Worm (Caenorhabditis elegans) whole organism, L2 larva: ENCODE measurements around the gene D1079.1.
A peak's percentile ranks its signal among the peaks of the same experiment; 100 is the strongest.

ENCODE experiments used
- C34F6.9 ChIP-seq: fragments of 150-350 bp; optimal IDR thresholded peaks from 2 replicates; lab custom pipeline; 2014; ENCODE audit warnings: missing biosample characterization, missing genetic modification characterization
- F13H6.1 ChIP-seq: sonication (generic microtip); optimal IDR thresholded peaks from 2 replicates; lab custom pipeline; 2016; ENCODE audit warnings: missing genetic modification characterization, missing compliant biosample characterization
- R02D3.7 ChIP-seq: fragments of 150-350 bp; optimal IDR thresholded peaks from 2 replicates; lab custom pipeline; 2014; ENCODE audit warnings: missing biosample characterization, missing genetic modification characterization
- Y55F3AM.14 ChIP-seq: fragments of 200-800 bp; sonication (Bioruptor generic); optimal IDR thresholded peaks from 2 replicates; lab custom pipeline; 2018; ENCODE audit warnings: mild to moderate bottlenecking, missing genetic modification characterization, missing compliant biosample characterization
- ZK546.5 ChIP-seq: sonication (generic microtip); optimal IDR thresholded peaks from 2 replicates; lab custom pipeline; 2017; ENCODE audit warnings: missing biosample characterization, missing genetic modification characterization
- alr-1 ChIP-seq: fragments of 150-350 bp; optimal IDR thresholded peaks from 2 replicates; lab custom pipeline; 2014; ENCODE audit warnings: missing biosample characterization, missing genetic modification characterization
- aly-2 ChIP-seq: fragments of 150-350 bp; optimal IDR thresholded peaks from 2 replicates; lab custom pipeline; 2014; ENCODE audit warnings: missing biosample characterization, missing genetic modification characterization
- ama-1 ChIP-seq: fragments of 150-350 bp; optimal IDR thresholded peaks from 2 replicates; lab custom pipeline; 2018; ENCODE audit warnings: inconsistent platforms
- blmp-1 ChIP-seq: sonication (generic microtip); optimal IDR thresholded peaks from 2 replicates; lab custom pipeline; 2017; ENCODE audit warnings: missing genetic modification characterization, mild to moderate bottlenecking, missing compliant biosample characterization, antibody characterized with exemption, moderate library complexity; ENCODE audit not compliant: insufficient read depth
- ceh-16 ChIP-seq: fragments of 150-350 bp; optimal IDR thresholded peaks from 2 replicates; lab custom pipeline; 2014; ENCODE audit warnings: missing biosample characterization, missing genetic modification characterization
- ceh-82 ChIP-seq: fragments of 150-350 bp; optimal IDR thresholded peaks from 2 replicates; lab custom pipeline; 2014; ENCODE audit warnings: missing biosample characterization, missing genetic modification characterization
- crh-2 ChIP-seq: sonication (generic microtip); optimal IDR thresholded peaks from 2 replicates; lab custom pipeline; 2017; ENCODE audit warnings: missing biosample characterization, missing genetic modification characterization
- egl-27 ChIP-seq: sonication (generic microtip); optimal IDR thresholded peaks from 3 replicates; lab custom pipeline; 2017; ENCODE audit warnings: missing biosample characterization, missing genetic modification reagents, missing genetic modification characterization
- elt-1 ChIP-seq: fragments of 150-350 bp; optimal IDR thresholded peaks from 2 replicates; lab custom pipeline; 2014; ENCODE audit warnings: missing biosample characterization, missing genetic modification characterization
- elt-3 ChIP-seq: sonication (generic microtip); optimal IDR thresholded peaks from 2 replicates; lab custom pipeline; 2017; ENCODE audit warnings: missing biosample characterization, missing genetic modification characterization
- fos-1 ChIP-seq: fragments of 150-350 bp; optimal IDR thresholded peaks from 2 replicates; lab custom pipeline; 2014; ENCODE audit warnings: missing biosample characterization, missing genetic modification characterization
- gmeb-1 ChIP-seq: fragments of 150-350 bp; optimal IDR thresholded peaks from 2 replicates; lab custom pipeline; 2014; ENCODE audit warnings: missing biosample characterization, missing genetic modification characterization
- lin-11 ChIP-seq: fragments of 150-350 bp; sonication (generic microtip); optimal IDR thresholded peaks from 2 replicates; lab custom pipeline; 2014; ENCODE audit warnings: missing biosample characterization, missing genetic modification characterization, inconsistent platforms, mixed read lengths
- lin-13 ChIP-seq: fragments of 150-350 bp; optimal IDR thresholded peaks from 2 replicates; lab custom pipeline; 2014; ENCODE audit warnings: missing biosample characterization, missing genetic modification reagents, missing genetic modification characterization
- lin-39 ChIP-seq: fragments of 150-350 bp; optimal IDR thresholded peaks from 2 replicates; lab custom pipeline; 2014; ENCODE audit warnings: missing biosample characterization, missing genetic modification reagents, missing genetic modification characterization
- lsy-2 ChIP-seq, 2 experiments: fragments of 150-350 bp in 1 of 2; sonication (generic microtip) in 1 of 2; optimal IDR thresholded peaks; 2 replicates each; lab custom pipeline; 2014 to 2017; ENCODE audit warnings: missing biosample characterization in 2 of 2, missing genetic modification characterization in 2 of 2
- mab-5 ChIP-seq: fragments of 150-350 bp; optimal IDR thresholded peaks from 2 replicates; lab custom pipeline; 2014; ENCODE audit warnings: missing biosample characterization, missing genetic modification characterization
- mbf-1 ChIP-seq: sonication (generic microtip); optimal IDR thresholded peaks from 2 replicates; lab custom pipeline; 2017; ENCODE audit warnings: missing biosample characterization, missing genetic modification characterization
- mdl-1 ChIP-seq, 2 experiments: fragments of 150-350 bp in 1 of 2; sonication (generic microtip) in 1 of 2; optimal IDR thresholded peaks; 2 replicates each; lab custom pipeline; 2017; ENCODE audit warnings: missing biosample characterization in 2 of 2, missing genetic modification characterization in 2 of 2
- nhr-10 ChIP-seq: sonication (generic microtip); optimal IDR thresholded peaks from 2 replicates; lab custom pipeline; 2017; ENCODE audit warnings: missing biosample characterization, missing genetic modification characterization
- nhr-11 ChIP-seq: fragments of 150-350 bp; optimal IDR thresholded peaks from 2 replicates; lab custom pipeline; 2014; ENCODE audit warnings: missing biosample characterization, missing genetic modification characterization
- nhr-12 ChIP-seq: fragments of 150-350 bp; optimal IDR thresholded peaks from 2 replicates; lab custom pipeline; 2014; ENCODE audit warnings: missing biosample characterization, missing genetic modification characterization
- nhr-129 ChIP-seq: fragments of 150-350 bp; optimal IDR thresholded peaks from 2 replicates; lab custom pipeline; 2014; ENCODE audit warnings: missing biosample characterization, missing genetic modification characterization
- nhr-21 ChIP-seq: fragments of 150-350 bp; optimal IDR thresholded peaks from 2 replicates; lab custom pipeline; 2014; ENCODE audit warnings: missing biosample characterization, missing genetic modification characterization
- nhr-23 ChIP-seq: fragments of 150-350 bp; optimal IDR thresholded peaks from 2 replicates; lab custom pipeline; 2014; ENCODE audit warnings: missing biosample characterization, missing genetic modification reagents, missing genetic modification characterization
- nhr-237 ChIP-seq: fragments of 150-350 bp; optimal IDR thresholded peaks from 2 replicates; lab custom pipeline; 2014; ENCODE audit warnings: missing biosample characterization, missing genetic modification characterization
- nhr-25 ChIP-seq: fragments of 150-350 bp; sonication (generic microtip); optimal IDR thresholded peaks from 3 replicates; lab custom pipeline; 2014; ENCODE audit warnings: missing biosample characterization, missing genetic modification characterization
- nhr-6 ChIP-seq: fragments of 150-350 bp; optimal IDR thresholded peaks from 2 replicates; lab custom pipeline; 2014; ENCODE audit warnings: missing biosample characterization, missing genetic modification characterization
- nhr-77 ChIP-seq: fragments of 150-350 bp; optimal IDR thresholded peaks from 2 replicates; lab custom pipeline; 2014; ENCODE audit warnings: missing biosample characterization, missing genetic modification characterization
- peb-1 ChIP-seq: fragments of 150-350 bp; optimal IDR thresholded peaks from 2 replicates; lab custom pipeline; 2014; ENCODE audit warnings: missing biosample characterization, missing genetic modification characterization
- sem-4 ChIP-seq: fragments of 150-350 bp; optimal IDR thresholded peaks from 2 replicates; lab custom pipeline; 2014; ENCODE audit warnings: missing biosample characterization, missing genetic modification reagents, missing genetic modification characterization
- skn-1 ChIP-seq: sonication (generic microtip); optimal IDR thresholded peaks from 2 replicates; lab custom pipeline; 2017; ENCODE audit warnings: missing biosample characterization, missing genetic modification characterization
- sma-3 ChIP-seq: sonication (generic microtip); optimal IDR thresholded peaks from 2 replicates; lab custom pipeline; 2016; ENCODE audit warnings: missing genetic modification reagents, missing genetic modification characterization, missing compliant biosample characterization
- sma-9 ChIP-seq, 2 experiments: fragments of 150-350 bp in 1 of 2; sonication (generic microtip) in 1 of 2; optimal IDR thresholded peaks; 2 replicates each; lab custom pipeline; 2014 to 2016; ENCODE audit warnings: missing genetic modification characterization in 2 of 2, mild to moderate bottlenecking in 1 of 2, missing biosample characterization in 1 of 2, missing compliant biosample characterization in 1 of 2, missing genetic modification reagents in 1 of 2, moderate library complexity in 1 of 2
- snpc-4 ChIP-seq: fragments of 150-350 bp; optimal IDR thresholded peaks from 2 replicates; lab custom pipeline; 2014; ENCODE audit warnings: missing biosample characterization, missing genetic modification characterization
- unc-39 ChIP-seq: fragments of 150-350 bp; optimal IDR thresholded peaks from 2 replicates; lab custom pipeline; 2014; ENCODE audit warnings: missing biosample characterization, missing genetic modification characterization
- unc-55 ChIP-seq: fragments of 150-350 bp; sonication (generic microtip); optimal IDR thresholded peaks from 3 replicates; lab custom pipeline; 2014; ENCODE audit warnings: missing biosample characterization, missing genetic modification reagents, missing genetic modification characterization
- unc-62 ChIP-seq: fragments of 150-350 bp; optimal IDR thresholded peaks from 2 replicates; lab custom pipeline; 2014; ENCODE audit warnings: missing biosample characterization, missing genetic modification reagents, missing genetic modification characterization
- zag-1 ChIP-seq: fragments of 150-350 bp; optimal IDR thresholded peaks from 2 replicates; lab custom pipeline; 2014; ENCODE audit warnings: missing biosample characterization, missing genetic modification characterization
- ztf-1 ChIP-seq: fragments of 200-800 bp; sonication (Bioruptor generic); conservative IDR thresholded peaks from 2 replicates; pipeline ENCODE4 v1.3.6; 2022; ENCODE audit warnings: missing genetic modification characterization, missing compliant biosample characterization
- ztf-11 ChIP-seq: sonication (generic microtip); optimal IDR thresholded peaks from 2 replicates; lab custom pipeline; 2017; ENCODE audit warnings: missing biosample characterization, missing genetic modification characterization
- ztf-4 ChIP-seq: fragments of 150-350 bp; optimal IDR thresholded peaks from 2 replicates; lab custom pipeline; 2014; ENCODE audit warnings: missing biosample characterization, missing genetic modification characterization

The D1079.1 gene

ce11 chrX:4383316-4383936, 19.5 kb upstream of the D1079.1 start, which contains the start of gene lst-2:
Gene lst-2 (minus strand): TSS chrX:4383366.
- peak; percentile 11 for TF ChIP-seq unc-55
- no peak for TF ChIP-seq lin-39 (tag; lab: Kevin White, UChicago)

- peak; percentile 41 for TF ChIP-seq gmeb-1 (tag; lab: Kevin White, UChicago)
- no peak for TF ChIP-seq elt-1 (tag; lab: Kevin White, UChicago)
- no peak for TF ChIP-seq blmp-1
- TF ChIP-seq elt-3 (tag; lab: Kevin White, UChicago) = no peak
- TF ChIP-seq F13H6.1 (tag; lab: Kevin White, UChicago) = no peak
- peak; percentile 71 for TF ChIP-seq nhr-25 (tag; lab: Kevin White, UChicago)
- no peak for TF ChIP-seq peb-1 (tag; lab: Kevin White, UChicago)
- TF ChIP-seq nhr-6 = no peak
Measured at ce11 chrX:4386493-4386892, 16.5 kb upstream of the D1079.1 start.

ce11 chrX:4388834-4389409, 14.0 kb upstream of the D1079.1 start, which contains the start of gene dpy-23:
Gene dpy-23 (plus strand): TSS chrX:4389359.
- TF ChIP-seq crh-2 (tag; lab: Kevin White, UChicago) (peak; percentile 96), snpc-4 (tag; lab: Kevin White, UChicago) (peak; percentile 32), nhr-10 (tag; lab: Kevin White, UChicago) (peak; percentile 43), sma-3 (GFP tag; lab: Kevin White, UChicago) (peak; percentile 91), gmeb-1 (tag; lab: Kevin White, UChicago) (peak; percentile 69), elt-1 (tag; lab: Kevin White, UChicago) (no peak), nhr-12 (no peak), skn-1 (tag; lab: Kevin White, UChicago) (no peak), nhr-21 (peak; percentile 86), nhr-25 (tag; lab: Kevin White, UChicago) (peak; percentile 93), zag-1 (tag; lab: Kevin White, UChicago) (peak; percentile 95), C34F6.9 (tag; lab: Kevin White, UChicago) (peak; percentile 97), mbf-1 (tag; lab: Kevin White, UChicago) (no peak), alr-1 (tag; lab: Kevin White, UChicago) (no peak), lsy-2 (tag; optimal IDR thresholded peaks at IDR 0.05; lab: Kevin White, UChicago) (peak; percentile 75 to 91), F13H6.1 (tag; lab: Kevin White, UChicago) (peak; percentile 98), aly-2 (tag; lab: Kevin White, UChicago) (no peak), ztf-1 (no peak), peb-1 (tag; lab: Kevin White, UChicago) (no peak), lin-39 (tag; lab: Kevin White, UChicago) (no peak), R02D3.7 (tag; lab: Kevin White, UChicago) (no peak), ama-1 (lab: Kevin White, UChicago) (no peak), unc-55 (peak; percentile 97), nhr-23 (no peak), blmp-1 (peak; percentile 85), lin-13 (GFP tag; lab: Kevin White, UChicago) (peak; percentile 93), mab-5 (tag; lab: Kevin White, UChicago) (peak; percentile 90), lin-11 (tag; lab: Kevin White, UChicago) (peak; percentile 96), ceh-82 (tag; lab: Kevin White, UChicago) (peak; percentile 89), mdl-1 (tag; optimal IDR thresholded peaks at IDR 0.05; lab: Kevin White, UChicago) (peak; percentile 46 to 85), fos-1 (tag; lab: Kevin White, UChicago) (peak; percentile 91), unc-39 (tag; lab: Kevin White, UChicago) (no peak), egl-27 (tag; lab: Kevin White, UChicago) (peak; percentile 83), nhr-6 (peak; percentile 88), sma-9 (GFP tag; optimal IDR thresholded peaks at IDR 0.05; lab: Kevin White, UChicago) (peak; percentile 97), sma-9 (tag; optimal IDR thresholded peaks at IDR 0.05; lab: Kevin White, UChicago) (no peak), ztf-4 (tag; lab: Kevin White, UChicago) (peak; percentile 92), ceh-16 (tag; lab: Kevin White, UChicago) (peak; percentile 84), nhr-237 (tag; lab: Kevin White, UChicago) (peak; percentile 57), elt-3 (tag; lab: Kevin White, UChicago) (no peak), ZK546.5 (tag; lab: Kevin White, UChicago) (peak; percentile 46), nhr-77 (peak; percentile 49), nhr-129 (peak; percentile 97), Y55F3AM.14 (peak; percentile 89), nhr-11 (tag; lab: Kevin White, UChicago) (no peak), sem-4 (peak; percentile 93), unc-62 (GFP tag; lab: Kevin White, UChicago) (peak; percentile 82), ztf-11 (tag; lab: Kevin White, UChicago) (no peak)
